Worm (Caenorhabditis elegans): ENCODE measurements around the gene zipt-17.

Gene zipt-17

ce11 chrIV:17343482-17343881, 23.7 kb downstream of the zipt-17 start, which contains the start of gene C49C3.11:
Gene C49C3.11, plus strand, starts transcription at chrIV:17343782.
- no peak for TF ChIP-seq snpc-1.1 (tag; optimal IDR thresholded peaks at IDR 0.05; ENCODE audit: insufficient read depth)
- no peak for TF ChIP-seq Y53G8AR.9 (GFP tag; conservative IDR thresholded peaks at IDR 0.05)
- TF ChIP-seq lag-1 (GFP tag; IDR thresholded peaks at IDR 0.05), result no peak
- no peak for TF ChIP-seq repo-1 (tag; optimal IDR thresholded peaks at IDR 0.05)
- TF ChIP-seq C17E4.6 (GFP tag; IDR thresholded peaks at IDR 0.05), result no peak

DNA sequence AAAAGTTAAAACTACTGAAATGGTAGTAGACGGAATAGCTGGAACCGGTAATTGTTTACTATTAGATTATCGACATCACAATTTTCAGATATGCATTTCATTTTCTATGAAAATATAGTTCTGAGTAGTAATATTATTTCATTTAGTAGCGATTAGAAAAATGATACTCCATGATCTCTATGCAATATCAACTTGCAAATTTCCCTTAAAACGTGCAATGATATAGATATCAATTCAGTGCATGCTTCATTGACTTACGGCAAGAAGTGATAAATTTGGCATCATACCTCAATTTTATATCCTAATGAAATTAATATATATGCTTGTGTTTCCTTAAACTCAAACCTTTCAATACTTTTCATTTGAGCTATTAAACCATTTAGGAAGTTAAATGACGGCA, 24.5 kb downstream of the zipt-17 start, which contains the start of gene C49C3.21:
TSS of gene C49C3.21 (plus strand) at position 301 of the 400 bp plus-strand sequence.
- TF ChIP-seq egl-44 (GFP tag; IDR thresholded peaks at IDR 0.05) (no peak), lir-1 (GFP tag; conservative IDR thresholded peaks at IDR 0.05) (no peak), ceh-27 (GFP tag; optimal IDR thresholded peaks at IDR 0.05) (no peak), snpc-1.3 (tag; optimal IDR thresholded peaks at IDR 0.05; ENCODE audit: insufficient read depth) (no peak), Y67H2A.10 (GFP tag; conservative IDR thresholded peaks at IDR 0.05) (no peak), atf-7 (tag; optimal IDR thresholded peaks at IDR 0.05) (no peak), sea-2 (GFP tag; IDR thresholded peaks at IDR 0.05) (no peak), F37B4.10 (GFP tag; IDR thresholded peaks at IDR 0.05) (no peak), sptf-2 (GFP tag; optimal IDR thresholded peaks at IDR 0.05) (no peak), tbp1 (GFP tag; optimal IDR thresholded peaks at IDR 0.05) (no peak)

DNA sequence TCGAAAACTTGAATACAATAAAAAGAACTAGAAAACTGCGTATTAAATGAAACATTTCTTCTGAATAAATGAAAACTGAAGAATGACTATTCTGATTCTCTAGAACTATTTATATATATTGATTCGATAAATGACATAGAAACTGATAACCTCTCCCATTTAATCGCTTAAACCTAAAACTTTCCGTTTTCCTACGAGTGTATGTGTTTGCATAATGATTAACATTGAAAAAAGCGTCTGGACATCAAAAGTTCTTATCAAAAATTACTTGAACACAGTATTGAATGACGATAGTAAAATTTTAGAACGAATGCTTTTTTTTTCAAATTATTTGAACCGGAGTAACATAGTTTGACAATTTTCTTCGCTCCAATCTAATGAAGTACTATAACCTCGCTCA, 25.0 kb downstream of the zipt-17 start, which contains the start of gene C49C3.9:
TSS of gene C49C3.9 (minus strand) at position 136 of the 400 bp plus-strand sequence.
- TF ChIP-seq ccch-3 (GFP tag; optimal IDR thresholded peaks at IDR 0.05) (no peak), nhr-80 (tag; optimal IDR thresholded peaks at IDR 0.05) (peak; percentile 80), ets-4 (GFP tag; optimal IDR thresholded peaks at IDR 0.05) (peak; percentile 20), lin-26 (GFP tag; IDR thresholded peaks at IDR 0.05) (no peak), dpff-1 (tag; optimal IDR thresholded peaks at IDR 0.05) (no peak)

- no peak for TF ChIP-seq akir-1 (GFP tag; optimal IDR thresholded peaks at IDR 0.05)
- no peak for TF ChIP-seq C06A6.2 (GFP tag; conservative IDR thresholded peaks at IDR 0.05)
- no peak for TF ChIP-seq attf-6 (GFP tag; IDR thresholded peaks at IDR 0.05)
- no peak for TF ChIP-seq madf-8 (GFP tag; conservative IDR thresholded peaks at IDR 0.05)
- no peak for TF ChIP-seq xnd-1 (tag; optimal IDR thresholded peaks at IDR 0.05)
- TF ChIP-seq nhr-27 (tag; optimal IDR thresholded peaks at IDR 0.05), result no peak
- no peak for TF ChIP-seq Y95B8A.8 (GFP tag; IDR thresholded peaks at IDR 0.05)
- no peak for TF ChIP-seq ccch-3 (GFP tag; optimal IDR thresholded peaks at IDR 0.05)
- TF ChIP-seq pha-4 (tag; optimal IDR thresholded peaks at IDR 0.05), result no peak
- TF ChIP-seq ZK185.1 (tag; optimal IDR thresholded peaks at IDR 0.05; ENCODE audit: poor library complexity, severe bottlenecking), result no peak
Measured at ce11 chrIV:17341033-17341432, 26.2 kb downstream of the zipt-17 start.

DNA sequence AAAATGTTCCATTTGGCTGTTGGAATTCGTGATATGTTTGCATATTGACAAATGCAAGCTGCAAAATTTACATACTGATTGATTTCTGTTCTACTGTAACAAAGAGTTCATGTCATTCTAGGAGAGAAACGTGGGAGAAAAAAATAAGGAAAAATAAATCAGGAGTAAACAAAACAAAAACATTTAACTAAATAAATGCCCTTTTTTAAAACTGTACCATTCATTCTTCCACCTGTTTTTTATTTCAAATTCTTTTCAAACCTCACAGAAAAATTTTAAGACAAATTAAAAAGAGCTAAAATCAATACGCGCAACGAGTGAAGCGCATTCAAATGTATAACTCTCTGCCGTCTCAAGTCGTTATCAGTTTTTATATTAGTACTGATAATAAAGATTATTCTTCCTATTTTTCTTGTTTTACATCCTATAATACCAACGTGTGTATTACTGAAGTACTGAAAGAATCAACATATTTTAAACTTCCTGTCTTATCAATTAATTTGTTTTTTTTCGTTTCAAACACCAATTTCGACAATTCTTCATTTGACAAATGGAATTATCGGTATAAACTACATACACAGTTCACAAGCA, 28.2 kb downstream of the zipt-17 start, which contains the start of gene C49C3.10:
TSS of gene C49C3.10 (minus strand) at position 51 of the 591 bp plus-strand sequence.
- TF ChIP-seq tbx-9 (tag; optimal IDR thresholded peaks at IDR 0.05; ENCODE audit: borderline replicate concordance) (no peak), nhr-80 (tag; optimal IDR thresholded peaks at IDR 0.05) (peak; percentile 60), sea-2 (GFP tag; IDR thresholded peaks at IDR 0.05) (no peak), snpc-3.4 (tag; optimal IDR thresholded peaks at IDR 0.05) (no peak)
